Fruit fly (Drosophila melanogaster) whole organism, embryonic: ENCODE results near the gene Pax.

Experiments
- Asciz ChIP-seq: fragments of 200-800 bp; sonication (Bioruptor generic); optimal IDR thresholded peaks from 2 replicates; lab custom pipeline; 2017; ENCODE audit warnings: missing biosample characterization, mild to moderate bottlenecking, missing genetic modification characterization, missing genetic modification reagents
- Atf3 ChIP-seq: fragments of 200-800 bp; sonication (Bioruptor generic); optimal IDR thresholded peaks from 3 replicates; lab custom pipeline; 2016; ENCODE audit warnings: missing biosample characterization, missing genetic modification characterization
- B-H1 ChIP-seq: fragments of 200-800 bp; sonication (Bioruptor generic); IDR thresholded peaks from 3 replicates; pipeline ENCODE4 v1.3.6; 2022; ENCODE audit warnings: missing biosample characterization, missing genetic modification characterization
- CG10267 ChIP-seq: fragments of 200-800 bp; sonication (Bioruptor generic); optimal IDR thresholded peaks from 2 replicates; lab custom pipeline; 2018; ENCODE audit warnings: missing biosample characterization, mild to moderate bottlenecking, missing genetic modification characterization, moderate library complexity
- CG12071 ChIP-seq: fragments of 200-800 bp; sonication (Bioruptor generic); optimal IDR thresholded peaks from 3 replicates; lab custom pipeline; 2018; ENCODE audit warnings: missing biosample characterization, mild to moderate bottlenecking, missing genetic modification characterization
- CG13123 ChIP-seq: fragments of 200-800 bp; sonication (Bioruptor generic); optimal IDR thresholded peaks from 2 replicates; lab custom pipeline; 2016; ENCODE audit warnings: missing biosample characterization, missing genetic modification characterization
- CG13894 ChIP-seq: fragments of 200-800 bp; sonication (Bioruptor generic); optimal IDR thresholded peaks from 3 replicates; lab custom pipeline; 2018; ENCODE audit warnings: missing biosample characterization, mild to moderate bottlenecking, missing genetic modification characterization, moderate library complexity
- CG15514 ChIP-seq: fragments of 200-800 bp; sonication (Bioruptor generic); optimal IDR thresholded peaks from 3 replicates; lab custom pipeline; 2017; ENCODE audit warnings: missing biosample characterization, missing genetic modification characterization, mild to moderate bottlenecking, moderate library complexity, missing genetic modification reagents
- CG15601 ChIP-seq: fragments of 200-800 bp; sonication (Bioruptor generic); optimal IDR thresholded peaks from 3 replicates; lab custom pipeline; 2019; ENCODE audit warnings: missing biosample characterization, mild to moderate bottlenecking, missing genetic modification characterization, moderate library complexity
- CG16815 ChIP-seq: fragments of 200-800 bp; sonication (Bioruptor generic); optimal IDR thresholded peaks from 3 replicates; lab custom pipeline; 2017; ENCODE audit warnings: missing biosample characterization, mild to moderate bottlenecking, missing genetic modification characterization
- CG17612 ChIP-seq: fragments of 200-800 bp; sonication (Bioruptor generic); IDR thresholded peaks from 2 replicates; pipeline ENCODE4 v1.3.6; 2022; ENCODE audit warnings: missing biosample characterization, missing genetic modification characterization
- CG18262 ChIP-seq: fragments of 200-800 bp; optimal IDR thresholded peaks from 3 replicates; lab custom pipeline; 2019; ENCODE audit warnings: missing biosample characterization, mild to moderate bottlenecking, missing genetic modification characterization, moderate library complexity
- CG2120 ChIP-seq: fragments of 200-800 bp; sonication (Bioruptor generic); optimal IDR thresholded peaks from 3 replicates; lab custom pipeline; 2016; ENCODE audit warnings: missing biosample characterization, missing genetic modification characterization
- CG2875 ChIP-seq: fragments of 200-800 bp; sonication (Bioruptor generic); optimal IDR thresholded peaks from 2 replicates; lab custom pipeline; 2017; ENCODE audit warnings: missing biosample characterization, mild to moderate bottlenecking, missing genetic modification characterization, missing genetic modification reagents
- CG32767 ChIP-seq: fragments of 200-800 bp; sonication (Bioruptor generic); IDR thresholded peaks from 2 replicates; pipeline ENCODE4 v1.3.6; 2022; ENCODE audit warnings: missing biosample characterization, missing genetic modification characterization
- CG3407 ChIP-seq: fragments of 200-800 bp; sonication (Bioruptor generic); optimal IDR thresholded peaks from 2 replicates; lab custom pipeline; 2018; ENCODE audit warnings: missing biosample characterization, mild to moderate bottlenecking, missing genetic modification characterization
- CG4282 ChIP-seq: fragments of 200-800 bp; sonication (Bioruptor generic); optimal IDR thresholded peaks from 2 replicates; lab custom pipeline; 2016; ENCODE audit warnings: missing biosample characterization, missing genetic modification characterization
- CG6175 ChIP-seq: fragments of 200-800 bp; sonication (Bioruptor generic); IDR thresholded peaks from 3 replicates; pipeline ENCODE4 v1.3.6; 2022; ENCODE audit warnings: missing biosample characterization, missing genetic modification characterization
- CG6272 ChIP-seq: fragments of 200-800 bp; sonication (Bioruptor generic); IDR thresholded peaks from 2 replicates; pipeline ENCODE4 v1.3.6; 2022; ENCODE audit warnings: missing biosample characterization, missing genetic modification characterization
- CG8089 ChIP-seq: fragments of 200-800 bp; sonication (Bioruptor generic); optimal IDR thresholded peaks from 3 replicates; lab custom pipeline; 2016; ENCODE audit warnings: missing biosample characterization, missing genetic modification characterization
- CG8281 ChIP-seq: fragments of 200-800 bp; sonication (Bioruptor generic); optimal IDR thresholded peaks from 2 replicates; lab custom pipeline; 2018; ENCODE audit warnings: missing biosample characterization, mild to moderate bottlenecking, missing genetic modification characterization, moderate library complexity
- Chrac-16 ChIP-seq: fragments of 200-800 bp; sonication (Bioruptor generic); optimal IDR thresholded peaks from 3 replicates; lab custom pipeline; 2016; ENCODE audit warnings: missing biosample characterization, missing genetic modification characterization
- Elba2 ChIP-seq: fragments of 200-800 bp; sonication (Bioruptor generic); optimal IDR thresholded peaks from 3 replicates; lab custom pipeline; 2016; ENCODE audit warnings: missing biosample characterization, missing genetic modification characterization
- Ets97D ChIP-seq: fragments of 200-800 bp; sonication (Bioruptor generic); optimal IDR thresholded peaks from 3 replicates; lab custom pipeline; 2016; ENCODE audit warnings: missing biosample characterization, missing genetic modification characterization
- Fer3 ChIP-seq: fragments of 200-800 bp; sonication (Bioruptor generic); optimal IDR thresholded peaks from 2 replicates; lab custom pipeline; 2018; ENCODE audit warnings: missing biosample characterization, mild to moderate bottlenecking, missing genetic modification characterization, moderate library complexity
- Hr3 ChIP-seq: fragments of 200-800 bp; sonication (Bioruptor generic); optimal IDR thresholded peaks from 3 replicates; lab custom pipeline; 2016; ENCODE audit warnings: missing biosample characterization, missing genetic modification characterization
- Hsf ChIP-seq: fragments of 200-800 bp; sonication (Bioruptor generic); optimal IDR thresholded peaks from 3 replicates; lab custom pipeline; 2016; ENCODE audit warnings: missing biosample characterization, missing genetic modification characterization
- MESR4 ChIP-seq: fragments of 200-800 bp; sonication (Bioruptor generic); optimal IDR thresholded peaks from 2 replicates; lab custom pipeline; 2018; ENCODE audit warnings: missing biosample characterization, mild to moderate bottlenecking, missing genetic modification characterization, moderate library complexity
- Mes4 ChIP-seq: fragments of 200-800 bp; sonication (Bioruptor generic); optimal IDR thresholded peaks from 2 replicates; lab custom pipeline; 2016; ENCODE audit warnings: missing biosample characterization, missing genetic modification characterization
- Nf-YA ChIP-seq: fragments of 200-800 bp; sonication (Bioruptor generic); IDR thresholded peaks from 2 replicates; pipeline ENCODE4 v1.3.6; 2022; ENCODE audit warnings: missing biosample characterization, missing genetic modification characterization
- NfI ChIP-seq: fragments of 200-800 bp; sonication (Bioruptor generic); optimal IDR thresholded peaks from 3 replicates; lab custom pipeline; 2018; ENCODE audit warnings: missing biosample characterization, mild to moderate bottlenecking, missing genetic modification characterization, moderate library complexity
- Ptx1 ChIP-seq: fragments of 200-800 bp; sonication (Bioruptor generic); IDR thresholded peaks from 2 replicates; pipeline ENCODE4 v1.3.6; 2022; ENCODE audit warnings: missing biosample characterization, missing genetic modification characterization
- dpn ChIP-seq, 2 experiments: fragments of 200-800 bp; sonication (Bioruptor generic); optimal IDR thresholded peaks; 3 replicates each; lab custom pipeline; 2016; ENCODE audit warnings: missing biosample characterization in 2 of 2, missing genetic modification characterization in 2 of 2
- en ChIP-seq: fragments of 200-800 bp; sonication (Bioruptor generic); optimal IDR thresholded peaks from 2 replicates; lab custom pipeline; 2016; ENCODE audit warnings: missing biosample characterization, missing genetic modification characterization
- gsb ChIP-seq: fragments of 200-800 bp; sonication (Bioruptor generic); IDR thresholded peaks from 2 replicates; pipeline ENCODE4 v1.3.6; 2022; ENCODE audit warnings: missing biosample characterization, missing genetic modification characterization
- jigr1 ChIP-seq: fragments of 200-800 bp; sonication (Bioruptor generic); IDR thresholded peaks from 3 replicates; pipeline ENCODE4 v1.3.6; 2022; ENCODE audit warnings: missing biosample characterization, missing genetic modification characterization
- knrl ChIP-seq: fragments of 200-800 bp; sonication (Bioruptor generic); IDR thresholded peaks from 3 replicates; pipeline ENCODE4 v1.3.6; 2022; ENCODE audit warnings: missing biosample characterization, missing genetic modification characterization; ENCODE audit not compliant: partially characterized antibody
- mam ChIP-seq: fragments of 200-800 bp; sonication (Bioruptor generic); optimal IDR thresholded peaks from 3 replicates; lab custom pipeline; 2016; ENCODE audit warnings: missing biosample characterization, missing genetic modification characterization
- pb ChIP-seq: fragments of 200-800 bp; sonication (Bioruptor generic); optimal IDR thresholded peaks from 3 replicates; lab custom pipeline; 2016; ENCODE audit warnings: missing biosample characterization, missing genetic modification characterization
- pho ChIP-seq: fragments of 200-800 bp; sonication (Bioruptor generic); optimal IDR thresholded peaks from 2 replicates; lab custom pipeline; 2016; ENCODE audit warnings: missing biosample characterization, missing genetic modification characterization
- sc ChIP-seq, 3 experiments: fragments of >200 bp in 2 of 3; fragments of 200-800 bp in 1 of 3; sonication (Bioruptor generic) in 1 of 3; optimal IDR thresholded peaks; 2 replicates in 2 of 3; 3 replicates in 1 of 3; lab custom pipeline; 2017; ENCODE audit warnings: mild to moderate bottlenecking in 1 of 3, missing biosample characterization in 1 of 3, missing genetic modification characterization in 1 of 3, missing genetic modification reagents in 1 of 3
- scrt ChIP-seq: fragments of 200-800 bp; sonication (Bioruptor generic); optimal IDR thresholded peaks from 2 replicates; lab custom pipeline; 2018; ENCODE audit warnings: missing biosample characterization, mild to moderate bottlenecking, missing genetic modification characterization, moderate library complexity
- sima ChIP-seq: fragments of 200-800 bp; sonication (Bioruptor generic); optimal IDR thresholded peaks from 2 replicates; lab custom pipeline; 2016; ENCODE audit warnings: missing biosample characterization, missing genetic modification characterization
- so ChIP-seq: fragments of 200-800 bp; sonication (Bioruptor generic); IDR thresholded peaks from 3 replicates; pipeline ENCODE4 v1.3.6; 2022; ENCODE audit warnings: missing biosample characterization, missing genetic modification characterization
- sqz ChIP-seq: fragments of 200-800 bp; sonication (Bioruptor generic); optimal IDR thresholded peaks from 3 replicates; lab custom pipeline; 2018; ENCODE audit warnings: missing biosample characterization, mild to moderate bottlenecking, missing genetic modification characterization
- tap ChIP-seq: fragments of 200-800 bp; optimal IDR thresholded peaks from 3 replicates; lab custom pipeline; 2019; ENCODE audit warnings: missing biosample characterization, mild to moderate bottlenecking, missing genetic modification characterization, moderate library complexity
- tna ChIP-seq: fragments of 200-800 bp; sonication (Bioruptor generic); IDR thresholded peaks from 2 replicates; pipeline ENCODE4 v1.3.6; 2022; ENCODE audit warnings: missing biosample characterization, missing genetic modification characterization; ENCODE audit not compliant: partially characterized antibody
- trem ChIP-seq: fragments of 200-800 bp; optimal IDR thresholded peaks from 3 replicates; lab custom pipeline; 2019; ENCODE audit warnings: missing biosample characterization, mild to moderate bottlenecking, missing genetic modification characterization, moderate library complexity
- tx ChIP-seq: fragments of 200-800 bp; sonication (Bioruptor generic); optimal IDR thresholded peaks from 2 replicates; lab custom pipeline; 2016; ENCODE audit warnings: missing biosample characterization, missing genetic modification characterization
- usp ChIP-seq: fragments of >200 bp; optimal IDR thresholded peaks from 2 replicates; lab custom pipeline; 2017; ENCODE audit warnings: missing biosample characterization, missing genetic modification characterization
- yki ChIP-seq: fragments of >200 bp; optimal IDR thresholded peaks from 3 replicates; lab custom pipeline; 2018

Gene Pax

dm6 chr2L:19453381-19453780, 27.0 kb upstream of the Pax start, which contains the start of gene Top2 (continued):
- peak; percentile 65 for TF ChIP-seq scrt (GFP tag; lab: Kevin White, UChicago)
- TF ChIP-seq CG12071, result no peak
- TF ChIP-seq pho (GFP tag; lab: Kevin White, UChicago), result peak; percentile 55
- no peak for TF ChIP-seq CG3407 (GFP tag; lab: Kevin White, UChicago)
- 0 out of 2 replicates have a peak, but pooled peaks have one; percentile 32 for TF ChIP-seq Ptx1 (GFP tag; lab: Robert Waterston, UW)
- peak; percentile 48 for TF ChIP-seq NfI
- no peak for TF ChIP-seq CG8281 (tag; lab: Kevin White, UChicago)
- no peak for TF ChIP-seq Nf-YA
- peak; percentile 18 for TF ChIP-seq Hr3 (GFP tag; lab: Kevin White, UChicago)
- TF ChIP-seq sqz, result no peak
- no peak for TF ChIP-seq tap (tag; lab: Kevin White, UChicago)
- TF ChIP-seq CG2875 (GFP tag; lab: Kevin White, UChicago), result no peak
- TF ChIP-seq CG13123 (GFP tag; lab: Kevin White, UChicago), result peak; percentile 47
- peak; percentile 58 for TF ChIP-seq CG13894
- peak; percentile 5 for TF ChIP-seq CG8089 (GFP tag; lab: Kevin White, UChicago)
- TF ChIP-seq MESR4 (GFP tag; lab: Kevin White, UChicago), result peak; percentile 47
- TF ChIP-seq Atf3 (GFP tag; lab: Kevin White, UChicago), result no peak
- TF ChIP-seq Chrac-16 (GFP tag; lab: Kevin White, UChicago), result no peak
- peak; percentile 90 for TF ChIP-seq CG10267 (tag; lab: Kevin White, UChicago)
- no peak for TF ChIP-seq jigr1 (GFP tag; lab: Robert Waterston, UW)
- TF ChIP-seq CG15514 (GFP tag; lab: Kevin White, UChicago), result peak; percentile 86
- peak; percentile 12 for TF ChIP-seq tx (GFP tag; lab: Kevin White, UChicago)
- no peak for TF ChIP-seq CG6272 (GFP tag; lab: Robert Waterston, UW)
- no peak for TF ChIP-seq CG17612
- TF ChIP-seq CG16815, result peak; percentile 11
- TF ChIP-seq CG4282 (GFP tag; lab: Kevin White, UChicago), result peak; percentile 41
- no peak for TF ChIP-seq sc (optimal IDR thresholded peaks at IDR 0.05; lab: Kevin White, UChicago)
- no peak for TF ChIP-seq sc (GFP tag; optimal IDR thresholded peaks at IDR 0.05; lab: Kevin White, UChicago)
- TF ChIP-seq trem (tag; lab: Kevin White, UChicago), result peak; percentile 78
- peak; percentile 86 for TF ChIP-seq knrl (GFP tag; lab: Robert Waterston, UW)
- TF ChIP-seq en (GFP tag; lab: Kevin White, UChicago), result no peak
- peak; percentile 50 to 70 for TF ChIP-seq dpn (GFP tag; optimal IDR thresholded peaks at IDR 0.05; lab: Kevin White, UChicago)
- TF ChIP-seq CG2120, result peak; percentile 58
- TF ChIP-seq Ets97D (GFP tag; lab: Kevin White, UChicago), result peak; percentile 91
- no peak for TF ChIP-seq Asciz (GFP tag; lab: Kevin White, UChicago)
- TF ChIP-seq pb, result peak; percentile 37
- TF ChIP-seq Elba2 (GFP tag; lab: Kevin White, UChicago), result peak; percentile 4
- no peak; the same call in 2 of the 3 replicates for TF ChIP-seq so (GFP tag; lab: Robert Waterston, UW)
- peak; percentile 25 for TF ChIP-seq mam (GFP tag; lab: Kevin White, UChicago)
- TF ChIP-seq Fer3 (tag; lab: Kevin White, UChicago), result no peak
- TF ChIP-seq CG18262 (tag; lab: Kevin White, UChicago), result no peak
- peak; percentile 21 for TF ChIP-seq yki (lab: Kevin White, UChicago)
- peak; percentile 39 for TF ChIP-seq Hsf (GFP tag; lab: Kevin White, UChicago)
- no peak for TF ChIP-seq usp (GFP tag; lab: Kevin White, UChicago)
- TF ChIP-seq gsb, result no peak
- TF ChIP-seq tna, result peak; percentile 77
- no peak for TF ChIP-seq B-H1 (GFP tag; lab: Robert Waterston, UW)
- TF ChIP-seq CG32767 (GFP tag; lab: Robert Waterston, UW), result peak; percentile 47; the same call in 1 of the 2 replicates
- no peak for TF ChIP-seq Mes4 (GFP tag; lab: Kevin White, UChicago)
- no peak for TF ChIP-seq CG6175 (GFP tag; lab: Robert Waterston, UW)
- TF ChIP-seq CG15601 (tag; lab: Kevin White, UChicago), result peak; percentile 36
- no peak for TF ChIP-seq sima (GFP tag; lab: Kevin White, UChicago)
